Fruit fly (Drosophila melanogaster) whole organism, embryonic: ENCODE measurements around the gene comm.
A peak's percentile ranks its signal among the peaks of the same experiment; 100 is the strongest.

Experiments
- CG1024 ChIP-seq: fragments of 200-800 bp; sonication (Bioruptor generic); IDR thresholded peaks from 2 replicates; pipeline ENCODE4 v1.3.6; 2022; ENCODE audit warnings: missing biosample characterization, missing genetic modification characterization
- CG10543 ChIP-seq: fragments of 200-800 bp; sonication (Bioruptor generic); optimal IDR thresholded peaks from 3 replicates; lab custom pipeline; 2017; ENCODE audit warnings: missing biosample characterization, mild to moderate bottlenecking, missing genetic modification characterization, moderate library complexity
- CG11504 ChIP-seq: fragments of 200-800 bp; sonication (Bioruptor generic); optimal IDR thresholded peaks from 3 replicates; lab custom pipeline; 2019; ENCODE audit warnings: missing biosample characterization, mild to moderate bottlenecking, missing genetic modification characterization, moderate library complexity
- CG11723 ChIP-seq: fragments of 200-800 bp; sonication (Bioruptor generic); optimal IDR thresholded peaks from 2 replicates; lab custom pipeline; 2017; ENCODE audit warnings: missing biosample characterization, mild to moderate bottlenecking, missing genetic modification characterization
- CG13287 ChIP-seq: fragments of 200-800 bp; sonication (Bioruptor generic); IDR thresholded peaks from 2 replicates; pipeline ENCODE4 v1.3.6; 2022; ENCODE audit warnings: missing biosample characterization, missing genetic modification characterization; ENCODE audit not compliant: partially characterized antibody
- CG13424 ChIP-seq: fragments of 200-800 bp; sonication (Bioruptor generic); optimal IDR thresholded peaks from 2 replicates; lab custom pipeline; 2019; ENCODE audit warnings: missing biosample characterization, mild to moderate bottlenecking, missing genetic modification characterization, moderate library complexity
- CG14710 ChIP-seq: fragments of 200-800 bp; sonication (Bioruptor generic); optimal IDR thresholded peaks from 3 replicates; lab custom pipeline; 2019; ENCODE audit warnings: missing biosample characterization, mild to moderate bottlenecking, missing genetic modification characterization, moderate library complexity
- CG15073 ChIP-seq: fragments of 200-800 bp; sonication (Bioruptor generic); optimal IDR thresholded peaks from 2 replicates; lab custom pipeline; 2016; ENCODE audit warnings: missing biosample characterization, missing genetic modification characterization
- CG1603 ChIP-seq: fragments of 200-800 bp; sonication (Bioruptor generic); optimal IDR thresholded peaks from 2 replicates; lab custom pipeline; 2019; ENCODE audit warnings: missing biosample characterization, mild to moderate bottlenecking, missing genetic modification characterization, moderate library complexity
- CG17359 ChIP-seq: fragments of 200-800 bp; sonication (Bioruptor generic); optimal IDR thresholded peaks from 3 replicates; lab custom pipeline; 2018; ENCODE audit warnings: missing biosample characterization, mild to moderate bottlenecking, missing genetic modification characterization, moderate library complexity
- CG17385 ChIP-seq: fragments of 200-800 bp; sonication (Bioruptor generic); optimal IDR thresholded peaks from 3 replicates; lab custom pipeline; 2018; ENCODE audit warnings: missing biosample characterization, mild to moderate bottlenecking, missing genetic modification characterization
- CG1792 ChIP-seq: fragments of 200-800 bp; sonication (Bioruptor generic); optimal IDR thresholded peaks from 2 replicates; lab custom pipeline; 2016; ENCODE audit warnings: missing biosample characterization, missing genetic modification characterization
- CG18262 ChIP-seq: fragments of 200-800 bp; optimal IDR thresholded peaks from 3 replicates; lab custom pipeline; 2019; ENCODE audit warnings: missing biosample characterization, mild to moderate bottlenecking, missing genetic modification characterization, moderate library complexity
- CG18476 ChIP-seq: fragments of 200-800 bp; sonication (Bioruptor generic); optimal IDR thresholded peaks from 2 replicates; lab custom pipeline; 2016; ENCODE audit warnings: missing biosample characterization, mild to moderate bottlenecking, missing genetic modification characterization
- CG18599 ChIP-seq: fragments of 200-800 bp; sonication (Bioruptor generic); optimal IDR thresholded peaks from 3 replicates; lab custom pipeline; 2017; ENCODE audit warnings: missing biosample characterization, missing genetic modification characterization, mild to moderate bottlenecking, moderate library complexity, missing genetic modification reagents
- CG2875 ChIP-seq: fragments of 200-800 bp; sonication (Bioruptor generic); optimal IDR thresholded peaks from 2 replicates; lab custom pipeline; 2017; ENCODE audit warnings: missing biosample characterization, mild to moderate bottlenecking, missing genetic modification characterization, missing genetic modification reagents
- CG30020 ChIP-seq: fragments of 200-800 bp; optimal IDR thresholded peaks from 2 replicates; lab custom pipeline; 2019; ENCODE audit warnings: missing biosample characterization, mild to moderate bottlenecking, missing genetic modification characterization, moderate library complexity
- CG33557 ChIP-seq: fragments of 200-800 bp; sonication (Bioruptor generic); optimal IDR thresholded peaks from 2 replicates; lab custom pipeline; 2019; ENCODE audit warnings: missing biosample characterization, mild to moderate bottlenecking, missing genetic modification characterization, moderate library complexity
- CG34376 ChIP-seq: fragments of 200-800 bp; sonication (Bioruptor generic); optimal IDR thresholded peaks from 2 replicates; lab custom pipeline; 2018; ENCODE audit warnings: missing biosample characterization, mild to moderate bottlenecking, missing genetic modification characterization
- CG4820 ChIP-seq: fragments of 200-800 bp; sonication (Bioruptor generic); optimal IDR thresholded peaks from 3 replicates; lab custom pipeline; 2016; ENCODE audit warnings: missing biosample characterization, missing genetic modification characterization
- CG4854 ChIP-seq: fragments of 200-800 bp; sonication (Bioruptor generic); optimal IDR thresholded peaks from 2 replicates; lab custom pipeline; 2016; ENCODE audit warnings: missing biosample characterization, missing genetic modification characterization, inconsistent platforms
- CG9932 ChIP-seq: fragments of 200-800 bp; sonication (Bioruptor generic); IDR thresholded peaks from 2 replicates; pipeline ENCODE4 v1.3.6; 2022; ENCODE audit warnings: missing biosample characterization, missing genetic modification characterization
- CTCF ChIP-seq: fragments of 200-800 bp; sonication (Bioruptor generic); optimal IDR thresholded peaks from 2 replicates; lab custom pipeline; 2017; ENCODE audit warnings: missing biosample characterization, mild to moderate bottlenecking, missing genetic modification characterization, moderate library complexity
- Dek ChIP-seq: fragments of 200-800 bp; sonication (Bioruptor generic); optimal IDR thresholded peaks from 3 replicates; lab custom pipeline; 2019; ENCODE audit warnings: missing biosample characterization, mild to moderate bottlenecking, missing genetic modification characterization, moderate library complexity
- Dip2 ChIP-seq: fragments of 200-800 bp; sonication (Bioruptor generic); IDR thresholded peaks from 2 replicates; pipeline ENCODE4 v1.3.6; 2022; ENCODE audit warnings: missing biosample characterization, missing genetic modification characterization
- Dip3 ChIP-seq: fragments of 200-800 bp; sonication (Bioruptor generic); optimal IDR thresholded peaks from 3 replicates; lab custom pipeline; 2016; ENCODE audit warnings: missing biosample characterization, missing genetic modification characterization
- Hmr ChIP-seq: fragments of 200-800 bp; sonication (Bioruptor generic); optimal IDR thresholded peaks from 3 replicates; lab custom pipeline; 2017; ENCODE audit warnings: mild to moderate bottlenecking, missing biosample characterization, missing genetic modification reagents, missing genetic modification characterization
- Hr51 ChIP-seq, 2 experiments: fragments of 200-800 bp; sonication (Bioruptor generic); optimal IDR thresholded peaks; 2 replicates in 1 of 2; 3 replicates in 1 of 2; lab custom pipeline; 2016 to 2018; ENCODE audit warnings: missing biosample characterization in 2 of 2, missing genetic modification characterization in 2 of 2, mild to moderate bottlenecking in 1 of 2, moderate library complexity in 1 of 2
- Hr78 ChIP-seq, 2 experiments: fragments of 200-800 bp in 1 of 2; fragments of >200 bp in 1 of 2; sonication (Bioruptor generic) in 1 of 2; optimal IDR thresholded peaks; 2 replicates each; lab custom pipeline; 2017 to 2019; ENCODE audit warnings: missing biosample characterization in 2 of 2, missing genetic modification characterization in 2 of 2, mild to moderate bottlenecking in 1 of 2, moderate library complexity in 1 of 2
- PHDP ChIP-seq: fragments of 200-800 bp; sonication (Bioruptor generic); optimal IDR thresholded peaks from 3 replicates; lab custom pipeline; 2018; ENCODE audit warnings: missing biosample characterization, mild to moderate bottlenecking, missing genetic modification characterization, moderate library complexity
- Rfx ChIP-seq: fragments of 200-800 bp; sonication (Bioruptor generic); IDR thresholded peaks from 2 replicates; pipeline ENCODE4 v1.3.6; 2022; ENCODE audit warnings: missing biosample characterization, missing genetic modification characterization
- Spps ChIP-seq: fragments of 200-800 bp; sonication (Bioruptor generic); optimal IDR thresholded peaks from 2 replicates; lab custom pipeline; 2018; ENCODE audit warnings: missing biosample characterization, mild to moderate bottlenecking, missing genetic modification characterization
- Stat92E ChIP-seq, 3 experiments: fragments of >200 bp in 2 of 3; fragments of 200-800 bp in 1 of 3; sonication (Bioruptor generic) in 1 of 3; optimal IDR thresholded peaks; 2 replicates each; lab custom pipeline; 2017 to 2019; ENCODE audit warnings: missing biosample characterization in 3 of 3, missing genetic modification characterization in 3 of 3, mild to moderate bottlenecking in 1 of 3, moderate library complexity in 1 of 3
- TFAM ChIP-seq: fragments of 200-800 bp; sonication (Bioruptor generic); optimal IDR thresholded peaks from 2 replicates; lab custom pipeline; 2017; ENCODE audit warnings: missing biosample characterization, missing genetic modification characterization, inconsistent platforms
- dmrt11E ChIP-seq: fragments of 200-800 bp; sonication (Bioruptor generic); optimal IDR thresholded peaks from 3 replicates; lab custom pipeline; 2018; ENCODE audit warnings: missing biosample characterization, mild to moderate bottlenecking, missing genetic modification characterization, moderate library complexity
- exex ChIP-seq: fragments of 200-800 bp; sonication (Bioruptor generic); optimal IDR thresholded peaks from 4 replicates; lab custom pipeline; 2018; ENCODE audit warnings: missing biosample characterization, mild to moderate bottlenecking, missing genetic modification characterization, moderate library complexity
- fru ChIP-seq: fragments of >200 bp; optimal IDR thresholded peaks from 2 replicates; lab custom pipeline; 2017
- fu2 ChIP-seq: fragments of 200-800 bp; sonication (Bioruptor generic); optimal IDR thresholded peaks from 2 replicates; lab custom pipeline; 2016; ENCODE audit warnings: missing biosample characterization, missing genetic modification characterization
- ind ChIP-seq: fragments of 200-800 bp; sonication (Bioruptor generic); optimal IDR thresholded peaks from 3 replicates; lab custom pipeline; 2016; ENCODE audit warnings: missing biosample characterization, missing genetic modification characterization
- ken ChIP-seq: fragments of 200-800 bp; sonication (Bioruptor generic); IDR thresholded peaks from 3 replicates; pipeline ENCODE4 v1.3.6; 2022; ENCODE audit warnings: missing biosample characterization, missing genetic modification characterization
- lola ChIP-seq, 3 experiments: fragments of >200 bp in 2 of 3; fragments of 200-800 bp in 1 of 3; sonication (Bioruptor generic) in 1 of 3; optimal IDR thresholded peaks; 2 replicates each; lab custom pipeline; 2017 to 2019; ENCODE audit warnings: missing biosample characterization in 3 of 3, missing genetic modification characterization in 3 of 3, mild to moderate bottlenecking in 1 of 3, moderate library complexity in 1 of 3
- odd ChIP-seq: fragments of 200-800 bp; sonication (Bioruptor generic); optimal IDR thresholded peaks from 2 replicates; lab custom pipeline; 2017; ENCODE audit warnings: missing biosample characterization, mild to moderate bottlenecking, missing genetic modification characterization
- org-1 ChIP-seq: fragments of 200-800 bp; sonication (Bioruptor generic); optimal IDR thresholded peaks from 2 replicates; lab custom pipeline; 2017; ENCODE audit warnings: missing biosample characterization, missing genetic modification characterization
- sens ChIP-seq: fragments of 200-800 bp; sonication (Bioruptor generic); peaks from one replicate; lab custom pipeline; 2016; ENCODE audit warnings: missing biosample characterization, missing genetic modification characterization
- twi ChIP-seq: fragments of 200-800 bp; optimal IDR thresholded peaks from 2 replicates; lab custom pipeline; 2019; ENCODE audit warnings: missing biosample characterization, mild to moderate bottlenecking, missing genetic modification characterization, moderate library complexity
- unpg ChIP-seq: fragments of 200-800 bp; sonication (Bioruptor generic); optimal IDR thresholded peaks from 3 replicates; lab custom pipeline; 2018; ENCODE audit warnings: missing biosample characterization, mild to moderate bottlenecking, missing genetic modification characterization, moderate library complexity
- z ChIP-seq: fragments of 200-800 bp; sonication (Bioruptor generic); IDR thresholded peaks from 3 replicates; pipeline ENCODE4 v1.3.6; 2022; ENCODE audit warnings: missing biosample characterization, missing genetic modification characterization

Gene comm

DNA sequence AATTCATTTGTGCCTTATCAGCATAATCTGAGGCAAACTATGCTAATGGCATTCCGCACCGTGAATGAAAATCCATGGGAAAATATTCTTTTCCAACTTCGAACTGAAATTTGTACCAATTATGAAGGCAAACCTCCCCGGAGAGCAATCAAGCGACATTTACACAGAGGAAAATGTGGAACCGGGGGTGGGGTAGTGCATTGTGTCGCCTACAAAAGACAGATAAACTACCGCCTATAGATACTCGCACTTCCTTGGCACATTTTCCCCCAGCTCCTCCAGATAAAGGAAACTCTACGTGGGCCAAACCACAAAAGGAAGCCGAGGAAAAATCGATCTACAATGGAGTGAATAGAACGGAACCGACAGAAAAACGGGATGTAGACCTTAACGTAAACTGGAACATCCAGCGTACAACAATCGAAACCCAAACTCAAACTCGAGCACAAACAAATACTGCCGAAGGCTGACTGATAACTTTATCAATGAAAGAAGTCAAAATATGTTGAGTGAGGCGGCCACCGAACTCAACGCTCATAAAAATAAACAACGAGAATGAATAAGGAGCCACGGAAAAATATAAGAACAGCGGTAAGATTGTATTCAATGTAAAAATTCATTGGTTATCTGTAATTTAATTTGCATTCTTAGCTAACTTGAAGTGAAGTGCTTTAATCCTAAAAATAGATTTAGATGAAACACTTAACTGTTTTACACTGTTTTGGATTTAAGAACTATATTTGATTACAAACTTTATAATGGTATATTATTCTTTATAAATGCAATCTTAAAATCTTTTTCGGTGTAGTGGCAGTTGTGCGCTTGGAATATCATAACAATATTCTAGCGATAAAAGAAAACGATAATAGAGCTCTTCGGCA, 37.3 kb downstream of the comm start (continued):
- no peak; the same call in 1 of the 2 replicates for TF ChIP-seq Rfx (GFP tag; lab: Robert Waterston, UW)
- TF ChIP-seq Dip3 (GFP tag; lab: Kevin White, UChicago) = no peak
- no peak for TF ChIP-seq fu2 (GFP tag; lab: Kevin White, UChicago)
- peak; percentile 28 for TF ChIP-seq CG10543 (GFP tag; lab: Kevin White, UChicago)
- TF ChIP-seq Hr78 (GFP tag; optimal IDR thresholded peaks at IDR 0.05; lab: Kevin White, UChicago) = peak in 1 of 2 experiments; percentile 29
- peak; percentile 39 for TF ChIP-seq CG33557 (GFP tag; lab: Kevin White, UChicago)
- TF ChIP-seq lola (GFP tag; optimal IDR thresholded peaks at IDR 0.05; lab: Kevin White, UChicago) = peak in 1 of 3 experiments; percentile 35
- TF ChIP-seq fru = no peak
- TF ChIP-seq CG4820 = peak; percentile 64
- no peak for TF ChIP-seq CG13287 (GFP tag; lab: Robert Waterston, UW)
- TF ChIP-seq CG18599 (GFP tag; lab: Kevin White, UChicago) = peak; percentile 58
- peak in 1 of 2 experiments; percentile 51 for TF ChIP-seq Hr51 (GFP tag; optimal IDR thresholded peaks at IDR 0.05; lab: Kevin White, UChicago)
- peak; percentile 67 for TF ChIP-seq unpg (GFP tag; lab: Kevin White, UChicago)
- TF ChIP-seq CG13424 = peak; percentile 40
- peak; percentile 67 for TF ChIP-seq CG30020
- TF ChIP-seq dmrt11E (tag; lab: Kevin White, UChicago) = peak; percentile 54
- no peak for TF ChIP-seq TFAM
- peak; percentile 35 for TF ChIP-seq CG17359 (tag; lab: Kevin White, UChicago)
- no peak for TF ChIP-seq CG15073 (GFP tag; lab: Kevin White, UChicago)
- peak; percentile 31; the same call in 1 of the 2 replicates for TF ChIP-seq CG1024 (GFP tag; lab: Robert Waterston, UW)
- no peak for TF ChIP-seq CG11723 (GFP tag; lab: Kevin White, UChicago)
- TF ChIP-seq CG18476 (GFP tag; lab: Kevin White, UChicago) = peak; percentile 55
- TF ChIP-seq CG1603 (tag; lab: Kevin White, UChicago) = peak; percentile 56
- TF ChIP-seq twi (tag; lab: Kevin White, UChicago) = peak; percentile 24
- TF ChIP-seq ken = 0 out of 3 replicates have a peak, but pooled peaks have one; percentile 7
- peak; percentile 62 for TF ChIP-seq CG11504 (tag; lab: Kevin White, UChicago)
- peak; percentile 52 for TF ChIP-seq Hmr (GFP tag; lab: Kevin White, UChicago)
- TF ChIP-seq CTCF (GFP tag; lab: Kevin White, UChicago) = peak; percentile 19
- peak; percentile 12 for TF ChIP-seq Spps
- peak; percentile 71 for TF ChIP-seq CG18262 (tag; lab: Kevin White, UChicago)
- no peak for TF ChIP-seq Dip2 (GFP tag; lab: Robert Waterston, UW)
- TF ChIP-seq z (GFP tag; lab: Robert Waterston, UW) = peak; percentile 52; the same call in 2 of the 3 replicates
- peak; percentile 54 for TF ChIP-seq PHDP (tag; lab: Kevin White, UChicago)
- peak; percentile 8 for TF ChIP-seq CG17385
- peak; percentile 88 for TF ChIP-seq sens
- TF ChIP-seq org-1 (GFP tag; lab: Kevin White, UChicago) = peak; percentile 35
- peak; percentile 34 for TF ChIP-seq CG34376 (GFP tag; lab: Kevin White, UChicago)
- peak; percentile 31 for TF ChIP-seq odd (GFP tag; lab: Kevin White, UChicago)
- peak; percentile 77 for TF ChIP-seq CG14710 (tag; lab: Kevin White, UChicago)
- peak; percentile 56 for TF ChIP-seq exex
- TF ChIP-seq CG4854 (GFP tag; lab: Kevin White, UChicago) = no peak
- TF ChIP-seq CG1792 = peak; percentile 56
- TF ChIP-seq Dek (tag; lab: Kevin White, UChicago) = peak; percentile 3
- TF ChIP-seq CG9932 (GFP tag; lab: Robert Waterston, UW) = peak; percentile 54
- TF ChIP-seq Stat92E (GFP tag; optimal IDR thresholded peaks at IDR 0.05; lab: Kevin White, UChicago) = no peak
- TF ChIP-seq ind (GFP tag; lab: Kevin White, UChicago) = peak; percentile 11
- peak; percentile 32 for TF ChIP-seq CG2875 (GFP tag; lab: Kevin White, UChicago)
